Worm (Caenorhabditis elegans): Measurements from ENCODE around the gene C06E1.11.

Gene C06E1.11

DNA sequence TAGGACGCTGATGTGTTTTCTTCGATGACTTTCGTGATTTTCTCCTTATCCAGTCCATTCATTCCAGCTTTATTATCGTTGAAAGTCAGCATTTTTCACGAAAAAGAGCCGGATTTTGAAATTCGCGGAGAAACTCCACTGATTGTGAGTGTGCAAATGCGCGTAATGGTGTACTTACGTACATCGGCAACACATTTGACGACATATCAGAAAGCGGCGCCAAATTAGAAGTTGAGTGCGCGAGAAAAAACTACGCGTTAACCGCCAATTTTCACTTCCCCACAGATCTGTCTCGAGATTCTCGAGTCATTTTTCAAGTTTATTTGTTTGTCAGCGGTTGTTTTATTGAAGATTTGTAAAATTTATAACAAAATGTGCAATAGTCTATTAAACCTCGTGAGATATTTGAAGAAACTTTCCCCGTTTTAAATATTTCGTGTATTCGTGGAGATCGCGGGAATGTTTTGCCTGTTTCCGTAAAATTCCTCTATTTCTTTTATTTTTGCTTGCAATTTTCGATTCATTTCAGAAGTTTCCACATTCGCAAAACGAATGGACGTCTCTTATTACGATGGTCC, 12.0 kb upstream of the C06E1.11 start, which contains the start of the genes polk-1 and gpr-1:
TSS of gene polk-1 (minus strand) at position 186 of the 578 bp plus-strand sequence.
TSS of gene gpr-1 (plus strand) at position 528 of the 578 bp plus-strand sequence.
- TF ChIP-seq nfya-1 (tag; optimal IDR thresholded peaks at IDR 0.05; ENCODE audit: insufficient read depth) (peak; percentile 36), pqm-1 (tag; optimal IDR thresholded peaks at IDR 0.05) (no peak), daf-12 (tag; optimal IDR thresholded peaks at IDR 0.05) (no peak), lin-15B (tag; optimal IDR thresholded peaks at IDR 0.05) (peak; percentile 57), lin-39 (tag; optimal IDR thresholded peaks at IDR 0.05) (peak; percentile 6)

DNA sequence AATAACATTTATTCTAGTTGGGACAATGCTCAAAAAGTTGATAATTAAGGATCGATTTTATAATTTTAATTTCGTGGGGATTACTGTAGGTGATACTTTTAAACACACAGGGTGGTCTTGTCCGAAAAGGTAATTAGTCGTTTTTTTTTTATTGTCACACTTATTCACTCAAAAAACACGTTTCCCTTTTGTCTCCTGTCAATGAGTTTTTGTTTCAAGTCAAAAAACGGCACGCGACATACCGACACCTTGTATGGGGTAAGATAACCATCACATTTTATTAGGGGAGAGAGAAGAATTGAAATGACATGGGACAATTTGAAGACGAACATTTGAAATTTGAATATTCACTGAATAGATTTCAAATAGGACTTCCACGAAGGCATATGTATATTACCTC, 8.6 kb upstream of the C06E1.11 start:
- TF ChIP-seq hmg-11 (tag; optimal IDR thresholded peaks at IDR 0.05) (no peak), skn-1 (tag; optimal IDR thresholded peaks at IDR 0.05) (no peak), egl-27 (tag; optimal IDR thresholded peaks at IDR 0.05) (no peak), R02D3.7 (tag; optimal IDR thresholded peaks at IDR 0.05) (no peak), lin-39 (tag; optimal IDR thresholded peaks at IDR 0.05) (no peak), mml-1 (tag; optimal IDR thresholded peaks at IDR 0.05) (no peak), daf-12 (tag; optimal IDR thresholded peaks at IDR 0.05) (no peak), aly-2 (tag; optimal IDR thresholded peaks at IDR 0.05) (no peak), nhr-25 (tag; optimal IDR thresholded peaks at IDR 0.05) (peak; percentile 57), pqm-1 (tag; optimal IDR thresholded peaks at IDR 0.05) (no peak), elt-1 (tag; optimal IDR thresholded peaks at IDR 0.05) (peak; percentile 16), nhr-76 (tag; optimal IDR thresholded peaks at IDR 0.05) (no peak), nhr-43 (tag; optimal IDR thresholded peaks at IDR 0.05; ENCODE audit: poor library complexity, severe bottlenecking) (no peak), unc-62 (GFP tag; optimal IDR thresholded peaks at IDR 0.05) (no peak), nfya-1 (tag; optimal IDR thresholded peaks at IDR 0.05; ENCODE audit: insufficient read depth) (no peak), fkh-2 (tag; optimal IDR thresholded peaks at IDR 0.05) (no peak), nhr-77 (tag; optimal IDR thresholded peaks at IDR 0.05) (no peak)

DNA sequence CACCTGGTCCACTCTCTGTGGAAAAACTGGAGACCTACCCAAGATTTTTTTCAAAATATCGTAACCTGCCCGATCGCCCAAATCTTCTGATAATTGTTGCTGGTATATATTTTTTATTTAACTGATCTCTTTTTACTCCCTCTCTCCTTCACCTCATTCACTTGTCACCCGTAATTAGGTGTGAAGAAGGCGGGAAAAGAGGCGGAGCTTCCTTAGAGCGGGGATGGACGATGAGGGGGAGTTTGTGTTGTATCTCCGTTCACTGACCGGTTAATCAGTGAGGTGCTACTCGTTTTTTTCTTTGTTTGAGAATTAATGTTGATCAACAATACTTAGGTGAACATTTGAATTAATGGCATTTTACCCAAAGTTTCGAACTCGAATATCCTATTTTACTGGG, 5.9 kb upstream of the C06E1.11 start, which contains the start of gene ceh-16:
TSS of gene ceh-16 (plus strand) at position 301 of the 400 bp plus-strand sequence.
- TF ChIP-seq ceh-9 (tag; optimal IDR thresholded peaks at IDR 0.05) (no peak), nhr-237 (tag; optimal IDR thresholded peaks at IDR 0.05) (no peak), lsy-12 (tag; optimal IDR thresholded peaks at IDR 0.05) (no peak), snpc-4 (tag; optimal IDR thresholded peaks at IDR 0.05) (no peak), unc-62 (GFP tag; optimal IDR thresholded peaks at IDR 0.05) (no peak), ceh-16 (tag; optimal IDR thresholded peaks at IDR 0.05) (no peak), lin-15B (tag; optimal IDR thresholded peaks at IDR 0.05) (no peak), elt-1 (tag; optimal IDR thresholded peaks at IDR 0.05) (no peak)

DNA sequence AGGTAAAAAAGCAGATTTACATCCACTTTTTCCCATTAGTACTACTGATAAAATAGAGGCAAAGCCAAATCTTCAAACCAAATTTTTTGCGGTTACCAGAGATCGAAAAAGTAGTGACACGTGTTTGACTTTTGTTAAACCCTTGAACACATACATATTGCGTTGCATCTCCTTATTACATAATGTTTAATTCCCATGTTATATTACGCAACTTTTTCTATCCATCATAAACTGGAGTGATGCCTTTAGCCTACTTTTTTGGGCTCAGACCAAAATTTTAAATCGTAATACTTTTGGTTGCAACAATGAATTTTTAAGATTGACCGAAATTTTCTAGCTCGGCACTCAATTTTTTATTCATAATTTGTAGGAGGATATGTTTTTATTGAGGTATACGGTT, 5.5 kb upstream of the C06E1.11 start:
- TF ChIP-seq tbx-2 (tag; optimal IDR thresholded peaks at IDR 0.05) = no peak
- TF ChIP-seq daf-12 (tag; optimal IDR thresholded peaks at IDR 0.05) = no peak
- TF ChIP-seq elt-1 (tag; optimal IDR thresholded peaks at IDR 0.05) = no peak
- TF ChIP-seq sea-2 (GFP tag; optimal IDR thresholded peaks at IDR 0.05) = no peak
- no peak for TF ChIP-seq pha-4 (tag; optimal IDR thresholded peaks at IDR 0.05)
- TF ChIP-seq nhr-76 (tag; optimal IDR thresholded peaks at IDR 0.05) = no peak
- TF ChIP-seq mdl-1 (tag; optimal IDR thresholded peaks at IDR 0.05) = no peak
- no peak for TF ChIP-seq nfya-1 (tag; optimal IDR thresholded peaks at IDR 0.05; ENCODE audit: insufficient read depth)
- no peak for TF ChIP-seq nhr-77 (tag; optimal IDR thresholded peaks at IDR 0.05)
- no peak for TF ChIP-seq unc-39 (tag; optimal IDR thresholded peaks at IDR 0.05)
- no peak for TF ChIP-seq nhr-28 (tag; optimal IDR thresholded peaks at IDR 0.05)
- TF ChIP-seq unc-62 (GFP tag; optimal IDR thresholded peaks at IDR 0.05) = no peak

DNA sequence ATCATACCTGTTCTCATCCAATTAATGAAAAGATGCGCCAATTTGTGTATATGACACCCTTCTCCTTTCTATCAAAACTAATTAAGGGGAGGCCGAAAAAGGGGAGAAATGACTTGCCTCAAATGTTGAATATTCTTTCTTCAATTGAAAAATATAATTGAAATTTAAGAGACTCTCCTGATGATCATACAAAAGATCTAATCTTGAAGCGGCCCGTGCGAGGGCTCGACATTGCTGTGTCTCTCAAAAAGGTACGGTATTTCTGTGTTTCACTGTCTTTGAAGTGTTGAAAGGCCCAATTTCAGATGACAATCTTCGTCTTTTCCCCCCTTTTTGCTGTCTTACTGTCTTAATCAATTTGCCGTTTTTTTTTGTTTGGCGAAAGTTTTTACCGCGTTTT, 4.5 kb upstream of the C06E1.11 start:
- no peak for TF ChIP-seq fos-1 (tag; optimal IDR thresholded peaks at IDR 0.05)
- no peak for TF ChIP-seq unc-39 (tag; optimal IDR thresholded peaks at IDR 0.05)
- TF ChIP-seq sea-2 (GFP tag; optimal IDR thresholded peaks at IDR 0.05) = no peak
- no peak for TF ChIP-seq lsy-12 (tag; optimal IDR thresholded peaks at IDR 0.05)
- TF ChIP-seq elt-1 (tag; optimal IDR thresholded peaks at IDR 0.05) = peak; percentile 94
- peak; percentile 42 for TF ChIP-seq nhr-25 (tag; optimal IDR thresholded peaks at IDR 0.05)
- peak; percentile 87 for TF ChIP-seq nfya-1 (tag; optimal IDR thresholded peaks at IDR 0.05; ENCODE audit: insufficient read depth)
- TF ChIP-seq pha-4 (tag; optimal IDR thresholded peaks at IDR 0.05) = no peak
- no peak for TF ChIP-seq aly-2 (tag; optimal IDR thresholded peaks at IDR 0.05)
- TF ChIP-seq nhr-23 (tag; optimal IDR thresholded peaks at IDR 0.05) = peak; percentile 30

Data from whole organism, L3 larva.